Worm (Caenorhabditis elegans): ENCODE data around the gene W07E11.1.
A peak's percentile ranks its signal among the peaks of the same experiment; 100 is the strongest.

ce11 chrX:10146592-10146991 is 62.2 kb downstream of the W07E11.1 start, which contains the start of gene unc-115:
- TF ChIP-seq mep-1 (tag; optimal IDR thresholded peaks at IDR 0.05): peak; percentile 72
- TF ChIP-seq lin-13 (tag; optimal IDR thresholded peaks at IDR 0.05): no peak
- TF ChIP-seq unc-62 (GFP tag; optimal IDR thresholded peaks at IDR 0.05): peak; percentile 95
- TF ChIP-seq elt-1 (tag; optimal IDR thresholded peaks at IDR 0.05; ENCODE audit: borderline replicate concordance, insufficient read depth): peak; percentile 2
